Fruit fly (Drosophila melanogaster) whole organism, adult: Measurements from ENCODE around the gene Bdp1.

ENCODE experiments used
- CG14711 ChIP-seq: fragments of 200-800 bp; sonication (Bioruptor generic); optimal IDR thresholded peaks from 2 replicates; lab custom pipeline; 2018; ENCODE audit warnings: missing biosample characterization, mild to moderate bottlenecking, missing genetic modification characterization, moderate library complexity
- CG5204 ChIP-seq: fragments of 200-800 bp; sonication (Bioruptor generic); optimal IDR thresholded peaks from 2 replicates; lab custom pipeline; 2016; ENCODE audit warnings: missing biosample characterization, missing genetic modification characterization
- CG7045 ChIP-seq: fragments of 200-800 bp; sonication (Bioruptor generic); optimal IDR thresholded peaks from 2 replicates; lab custom pipeline; 2017; ENCODE audit warnings: missing biosample characterization, mild to moderate bottlenecking, missing genetic modification characterization
- Crg-1 ChIP-seq: fragments of 200-800 bp; sonication (Bioruptor generic); optimal IDR thresholded peaks from 2 replicates; lab custom pipeline; 2016; ENCODE audit warnings: missing biosample characterization, missing genetic modification characterization
- Hr96 ChIP-seq: fragments of 200-800 bp; sonication (Bioruptor generic); optimal IDR thresholded peaks from 2 replicates; lab custom pipeline; 2016; ENCODE audit warnings: missing biosample characterization, missing genetic modification characterization
- bab1 ChIP-seq: fragments of 200-800 bp; sonication (Bioruptor generic); optimal IDR thresholded peaks from 3 replicates; lab custom pipeline; 2019; ENCODE audit warnings: missing biosample characterization, mild to moderate bottlenecking, missing genetic modification characterization, moderate library complexity
- tj ChIP-seq: fragments of 200-800 bp; sonication (Bioruptor generic); optimal IDR thresholded peaks from 3 replicates; lab custom pipeline; 2017; ENCODE audit warnings: missing biosample characterization, mild to moderate bottlenecking, missing genetic modification characterization, moderate library complexity

DNA sequence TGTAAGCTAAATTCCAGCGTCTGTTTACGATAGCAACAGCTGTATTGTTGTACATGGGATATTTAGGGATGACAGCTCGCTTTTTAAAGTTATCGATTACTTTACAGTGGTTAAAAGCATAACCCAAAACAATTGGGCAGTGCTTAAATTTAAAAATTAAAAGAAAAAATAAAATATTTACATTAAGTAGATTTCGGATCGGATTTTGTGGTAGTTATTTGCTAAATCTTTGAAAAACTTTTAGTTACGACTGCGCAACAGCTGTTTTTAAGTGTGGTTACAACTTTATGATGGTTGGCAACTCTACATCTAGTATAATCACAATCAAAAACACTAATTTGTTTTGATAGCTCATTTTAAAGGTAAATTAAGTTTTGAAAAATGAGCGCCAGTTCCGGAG is 13.6 kb upstream of the Bdp1 start, which contains the start of the genes Ing5 and CG7099:
- TF ChIP-seq Crg-1 (GFP tag; lab: Kevin White, UChicago) (peak; percentile 94), CG5204 (GFP tag; lab: Kevin White, UChicago) (no peak), CG7045 (GFP tag; lab: Kevin White, UChicago) (peak; percentile 94), CG14711 (tag; lab: Kevin White, UChicago) (peak; percentile 97), bab1 (GFP tag; lab: Kevin White, UChicago) (peak; percentile 99), tj (GFP tag; lab: Kevin White, UChicago) (peak; percentile 87), Hr96 (peak; percentile 89)
